Worm (Caenorhabditis elegans) whole organism, L1 larva: Measurements from ENCODE around the gene scc-2.
"Not testable (repeated sequence)": the region's sequence is repeated elsewhere in the genome, so short reads cannot be mapped to it uniquely, and the experiment has no call there.

Experiments
- ceh-8 ChIP-seq: fragments of 200-800 bp; sonication (Bioruptor generic); optimal IDR thresholded peaks from 2 replicates; lab custom pipeline; 2018; ENCODE audit warnings: mild to moderate bottlenecking, missing genetic modification characterization, moderate library complexity, missing compliant biosample characterization
- ceh-82 ChIP-seq, 3 experiments: fragments of 150-350 bp in 1 of 3; sonication (generic microtip) in 2 of 3; optimal IDR thresholded peaks; 2 replicates each; lab custom pipeline; 2014 to 2017; ENCODE audit warnings: missing biosample characterization in 3 of 3, missing genetic modification characterization in 3 of 3
- ces-1 ChIP-seq: fragments of 150-350 bp; optimal IDR thresholded peaks from 2 replicates; lab custom pipeline; 2014; ENCODE audit warnings: missing biosample characterization, missing genetic modification reagents, missing genetic modification characterization
- fkh-4 ChIP-seq: sonication (generic microtip); optimal IDR thresholded peaks from 2 replicates; lab custom pipeline; 2016; ENCODE audit warnings: missing compliant biosample characterization, missing genetic modification characterization, borderline replicate concordance
- lin-13 ChIP-seq: fragments of 150-350 bp; optimal IDR thresholded peaks from 2 replicates; lab custom pipeline; 2014; ENCODE audit warnings: missing biosample characterization, missing genetic modification reagents, missing genetic modification characterization
- nhr-237 ChIP-seq: fragments of 150-350 bp; optimal IDR thresholded peaks from 2 replicates; lab custom pipeline; 2014; ENCODE audit warnings: missing biosample characterization, missing genetic modification characterization
- nhr-85 ChIP-seq: sonication (generic microtip); peaks from one replicate; lab custom pipeline; 2016; ENCODE audit warnings: missing genetic modification characterization, inconsistent platforms, missing compliant biosample characterization
- nhr-90 ChIP-seq: sonication (generic microtip); optimal IDR thresholded peaks from 2 replicates; lab custom pipeline; 2016; ENCODE audit warnings: mild to moderate bottlenecking, missing genetic modification characterization, missing compliant biosample characterization; ENCODE audit not compliant: poor library complexity
- pag-3 ChIP-seq: sonication (generic microtip); optimal IDR thresholded peaks from 2 replicates; lab custom pipeline; 2017; ENCODE audit warnings: missing genetic modification characterization, mild to moderate bottlenecking, missing compliant biosample characterization, antibody characterized with exemption, borderline replicate concordance; ENCODE audit not compliant: insufficient read depth

DNA sequence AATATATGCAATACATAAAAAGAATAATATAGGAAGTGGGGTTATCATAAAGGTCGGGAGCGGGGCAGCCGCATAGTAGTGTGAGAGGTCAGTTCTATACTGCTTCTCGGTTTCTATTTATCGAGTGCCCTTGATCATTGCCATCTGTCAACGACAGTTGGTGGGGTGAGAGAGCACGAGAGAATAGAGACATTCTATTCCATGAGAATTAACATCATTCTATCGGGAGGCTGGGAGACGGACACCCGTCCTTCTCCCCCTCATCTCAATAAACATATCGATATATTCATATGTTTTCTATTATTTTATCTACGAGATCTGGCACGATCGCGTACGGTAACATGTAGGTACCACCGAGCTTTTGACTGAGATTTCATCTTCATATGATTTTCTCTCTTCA lies 48.6 kb upstream of the scc-2 start, which contains the start of gene mps-2:
- not testable (repeated sequence) for TF ChIP-seq nhr-237 (tag; lab: Kevin White, UChicago); ceh-82 (tag; optimal IDR thresholded peaks at IDR 0.05; lab: Kevin White, UChicago); pag-3; ceh-8 (GFP tag; lab: Kevin White, UChicago); ces-1 (GFP tag; lab: Kevin White, UChicago); nhr-85 (tag; lab: Kevin White, UChicago); lin-13 (GFP tag; lab: Kevin White, UChicago); nhr-90 (tag; lab: Kevin White, UChicago); fkh-4 (tag; lab: Kevin White, UChicago)
